Worm (Caenorhabditis elegans) whole organism, young adult: Measurements from ENCODE around the gene myrf-1.

ENCODE experiments used
- F37B4.10 ChIP-seq: fragments of 200-800 bp; sonication (Bioruptor generic); IDR thresholded peaks from 2 replicates; pipeline ENCODE4 v1.3.6; 2022; ENCODE audit warnings: missing genetic modification characterization, missing compliant biosample characterization
- Y67H2A.10 ChIP-seq: fragments of 200-800 bp; sonication (Bioruptor generic); conservative IDR thresholded peaks from 2 replicates; pipeline ENCODE4 v1.3.6; 2022; ENCODE audit warnings: missing genetic modification reagents, missing genetic modification characterization, missing compliant biosample characterization
- ceh-79 ChIP-seq: sonication (generic microtip); optimal IDR thresholded peaks from 2 replicates; lab custom pipeline; 2017; ENCODE audit warnings: mild to moderate bottlenecking, missing genetic modification characterization, missing compliant biosample characterization
- efl-1 ChIP-seq: fragments of 150-350 bp; optimal IDR thresholded peaks from 2 replicates; lab custom pipeline; 2014; ENCODE audit warnings: missing biosample characterization, missing genetic modification reagents, missing genetic modification characterization
- fkh-3 ChIP-seq: sonication (generic microtip); optimal IDR thresholded peaks from 2 replicates; lab custom pipeline; 2016; ENCODE audit warnings: mild to moderate bottlenecking, missing genetic modification characterization, missing compliant biosample characterization
- lsy-27 ChIP-seq: sonication (generic microtip); optimal IDR thresholded peaks from 2 replicates; lab custom pipeline; 2017; ENCODE audit warnings: missing genetic modification characterization, mild to moderate bottlenecking, missing compliant biosample characterization, antibody characterized with exemption, missing genotype, borderline replicate concordance; ENCODE audit not compliant: insufficient read depth
- madf-10 ChIP-seq: sonication (generic microtip); optimal IDR thresholded peaks from 2 replicates; lab custom pipeline; 2016; ENCODE audit warnings: mild to moderate bottlenecking, missing genetic modification characterization, missing compliant biosample characterization
- nfya-1 ChIP-seq: sonication (generic microtip); optimal IDR thresholded peaks from 2 replicates; lab custom pipeline; 2017; ENCODE audit warnings: antibody characterized with exemption, missing compliant biosample characterization, missing genetic modification characterization, borderline replicate concordance; ENCODE audit not compliant: insufficient read depth
- nfya-2 ChIP-seq: fragments of 200-800 bp; sonication (Bioruptor generic); IDR thresholded peaks from 2 replicates; pipeline ENCODE4 v1.3.6; 2022; ENCODE audit warnings: missing genetic modification reagents, missing genetic modification characterization, missing compliant biosample characterization
- nhr-179 ChIP-seq: sonication (generic microtip); optimal IDR thresholded peaks from 2 replicates; lab custom pipeline; 2016; ENCODE audit warnings: mild to moderate bottlenecking, missing genetic modification characterization, missing compliant biosample characterization
- pbrm-1 ChIP-seq: fragments of 200-800 bp; sonication (Bioruptor generic); IDR thresholded peaks from 2 replicates; pipeline ENCODE4 v1.3.6; 2022; ENCODE audit warnings: missing genetic modification reagents, missing genetic modification characterization, missing compliant biosample characterization
- snpc-4 ChIP-seq, 5 experiments: fragments of 150-350 bp in 1 of 5; sonication (generic microtip) in 4 of 5; optimal IDR thresholded peaks; 2 replicates each; lab custom pipeline; 2014 to 2018; ENCODE audit warnings: missing genetic modification characterization in 5 of 5, missing biosample characterization in 3 of 5, antibody characterized with exemption in 2 of 5, mild to moderate bottlenecking in 2 of 5, missing compliant biosample characterization in 2 of 5, missing genotype in 2 of 5, moderate library complexity in 2 of 5, missing genetic modification reagents in 1 of 5
- unc-62 ChIP-seq: fragments of 150-350 bp; optimal IDR thresholded peaks from 2 replicates; lab custom pipeline; 2014; ENCODE audit warnings: missing biosample characterization, missing genetic modification reagents, missing genetic modification characterization
- ztf-3 ChIP-seq: fragments of 200-800 bp; sonication (Bioruptor generic); optimal IDR thresholded peaks from 2 replicates; lab custom pipeline; 2018; ENCODE audit warnings: mild to moderate bottlenecking, missing genetic modification characterization, missing compliant biosample characterization

ce11 chrII:10519017-10519416, 16.7 kb upstream of the myrf-1 start, which contains the start of gene F59B10.4:
- TF ChIP-seq unc-62 (GFP tag; lab: Kevin White, UChicago) = no peak
- no peak for TF ChIP-seq fkh-3 (tag; lab: Kevin White, UChicago)
- TF ChIP-seq ceh-79 (tag; lab: Kevin White, UChicago) = no peak
- TF ChIP-seq Y67H2A.10 (GFP tag; lab: Robert Waterston, UW) = no peak
- TF ChIP-seq madf-10 (tag; lab: Kevin White, UChicago) = no peak
- TF ChIP-seq ztf-3 (GFP tag; lab: Kevin White, UChicago) = no peak
- no peak for TF ChIP-seq nfya-1 (tag; lab: Kevin White, UChicago)
- no peak for TF ChIP-seq nfya-2 (GFP tag; lab: Robert Waterston, UW)
- TF ChIP-seq lsy-27 = no peak
- no peak for TF ChIP-seq F37B4.10 (GFP tag; lab: Robert Waterston, UW)
- no peak for TF ChIP-seq pbrm-1 (GFP tag; lab: Robert Waterston, UW)
- no peak for TF ChIP-seq snpc-4 (GFP tag; optimal IDR thresholded peaks at IDR 0.05; lab: Kevin White, UChicago)
- TF ChIP-seq snpc-4 (tag; optimal IDR thresholded peaks at IDR 0.05; lab: Kevin White, UChicago) = no peak
- TF ChIP-seq efl-1 = no peak
- TF ChIP-seq nhr-179 = no peak
